Worm (Caenorhabditis elegans) whole organism, young adult: ENCODE data around the gene nstp-4.
"Not testable (repeated sequence)": the region's sequence is repeated elsewhere in the genome, so short reads cannot be mapped to it uniquely, and the experiment has no call there.

Experiments used
- C17E4.6 ChIP-seq: fragments of 200-800 bp; sonication (Bioruptor generic); IDR thresholded peaks from 2 replicates; pipeline ENCODE4 v1.3.6; 2022; ENCODE audit warnings: missing genetic modification reagents, missing genetic modification characterization, missing compliant biosample characterization
- F55B11.4 ChIP-seq: sonication (generic microtip); optimal IDR thresholded peaks from 2 replicates; lab custom pipeline; 2016; ENCODE audit warnings: missing compliant biosample characterization, missing genetic modification characterization, borderline replicate concordance; ENCODE audit not compliant: insufficient read depth
- K12H6.12 ChIP-seq: fragments of 200-800 bp; sonication (Bioruptor generic); optimal IDR thresholded peaks from 2 replicates; lab custom pipeline; 2018; ENCODE audit warnings: mild to moderate bottlenecking, missing genetic modification characterization, missing compliant biosample characterization
- T07F8.4 ChIP-seq: sonication (generic microtip); optimal IDR thresholded peaks from 2 replicates; lab custom pipeline; 2016; ENCODE audit warnings: mild to moderate bottlenecking, missing genetic modification characterization, moderate library complexity, missing compliant biosample characterization
- attf-5 ChIP-seq: fragments of 200-800 bp; sonication (Bioruptor generic); optimal IDR thresholded peaks from 2 replicates; lab custom pipeline; 2018; ENCODE audit warnings: mild to moderate bottlenecking, missing genetic modification characterization, missing compliant biosample characterization
- efl-1 ChIP-seq: fragments of 150-350 bp; optimal IDR thresholded peaks from 2 replicates; lab custom pipeline; 2014; ENCODE audit warnings: missing biosample characterization, missing genetic modification reagents, missing genetic modification characterization
- egl-44 ChIP-seq: fragments of 200-800 bp; sonication (Bioruptor generic); IDR thresholded peaks from 2 replicates; pipeline ENCODE4 v1.3.6; 2022; ENCODE audit warnings: missing genetic modification reagents, missing genetic modification characterization, missing compliant biosample characterization
- hlh-26 ChIP-seq: fragments of 200-800 bp; sonication (Bioruptor generic); conservative IDR thresholded peaks from 2 replicates; pipeline ENCODE4 v1.3.6; 2022; ENCODE audit warnings: missing genetic modification reagents, missing genetic modification characterization, missing compliant biosample characterization
- hsf-1 ChIP-seq: fragments of 200-800 bp; sonication (Bioruptor generic); IDR thresholded peaks from 2 replicates; pipeline ENCODE4 v1.3.6; 2022; ENCODE audit warnings: missing genetic modification reagents, missing genetic modification characterization, missing compliant biosample characterization
- lin-26 ChIP-seq: fragments of 200-800 bp; sonication (Bioruptor generic); IDR thresholded peaks from 2 replicates; pipeline ENCODE4 v1.3.6; 2022; ENCODE audit warnings: missing genetic modification reagents, missing genetic modification characterization, missing compliant biosample characterization
- madf-8 ChIP-seq: fragments of 200-800 bp; sonication (Bioruptor generic); conservative IDR thresholded peaks from 2 replicates; pipeline ENCODE4 v1.3.6; 2022; ENCODE audit warnings: missing genetic modification reagents, missing genetic modification characterization, missing compliant biosample characterization
- mxl-1 ChIP-seq: sonication (generic microtip); optimal IDR thresholded peaks from 2 replicates; lab custom pipeline; 2016; ENCODE audit warnings: missing genetic modification characterization, missing compliant biosample characterization
- rcor-1 ChIP-seq: fragments of 200-800 bp; sonication (Bioruptor generic); IDR thresholded peaks from 2 replicates; pipeline ENCODE4 v1.3.6; 2022; ENCODE audit warnings: missing genetic modification reagents, missing genetic modification characterization, missing compliant biosample characterization
- snpc-1.3 ChIP-seq: sonication (generic microtip); optimal IDR thresholded peaks from 2 replicates; lab custom pipeline; 2017; ENCODE audit warnings: missing genetic modification characterization, mild to moderate bottlenecking, missing compliant biosample characterization, antibody characterized with exemption, moderate library complexity, missing genotype, missing genetic modification reagents; ENCODE audit not compliant: insufficient read depth
- xnd-1 ChIP-seq: sonication (generic microtip); optimal IDR thresholded peaks from 2 replicates; lab custom pipeline; 2016; ENCODE audit warnings: missing genotype, missing genetic modification reagents, missing genetic modification characterization, missing compliant biosample characterization
- ztf-6 ChIP-seq: fragments of 200-800 bp; sonication (Bioruptor generic); IDR thresholded peaks from 2 replicates; pipeline ENCODE4 v1.3.6; 2022; ENCODE audit warnings: missing genetic modification reagents, missing genetic modification characterization, missing compliant biosample characterization

nstp-4 gene

DNA sequence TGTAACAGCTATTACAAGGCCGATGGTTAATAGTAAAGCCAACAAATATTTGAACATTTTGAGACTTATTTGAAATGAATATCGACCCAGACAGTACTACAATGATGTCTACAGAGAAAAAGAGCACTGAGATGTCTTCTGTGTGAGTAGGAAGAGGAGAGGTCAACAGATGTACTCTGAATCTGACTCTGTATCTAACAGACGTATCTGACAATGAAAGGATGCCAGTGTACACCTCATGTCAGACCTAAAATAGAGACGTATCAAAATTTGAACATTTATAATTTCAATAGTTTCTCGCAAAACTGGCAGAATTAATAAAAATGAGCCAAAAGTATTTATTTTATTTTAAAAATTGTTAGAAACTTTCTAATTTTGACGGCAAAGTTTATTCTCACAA is 34.5 kb downstream of the nstp-4 start, which contains the start of gene C24H12.8 (continued):
- TF ChIP-seq T07F8.4 (tag; lab: Kevin White, UChicago) (no peak), mxl-1 (tag; lab: Kevin White, UChicago) (no peak), lin-26 (GFP tag; lab: Robert Waterston, UW) (no peak), snpc-1.3 (tag; lab: Kevin White, UChicago) (no peak)

DNA sequence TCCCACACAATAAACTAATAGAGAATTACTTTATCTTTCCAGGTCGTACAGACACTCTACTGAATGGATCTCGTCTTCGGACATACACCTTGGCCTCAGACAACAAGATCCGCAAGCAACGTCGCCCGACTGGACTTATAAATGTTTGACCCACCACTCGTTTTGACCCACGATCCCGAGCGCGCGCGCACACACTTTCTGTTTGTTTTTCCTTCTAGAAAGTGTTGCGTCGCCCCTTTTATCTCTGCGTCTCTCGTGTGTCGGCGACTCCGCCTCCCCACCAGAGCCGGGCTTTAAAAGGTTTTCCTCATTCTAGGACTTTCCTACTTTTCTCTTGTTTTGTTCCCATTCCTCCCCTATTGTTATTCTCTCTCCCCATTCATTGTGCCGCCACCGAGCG is 48.6 kb downstream of the nstp-4 start:
- no peak for TF ChIP-seq egl-44 (GFP tag; lab: Robert Waterston, UW)
- TF ChIP-seq efl-1 (GFP tag; lab: Kevin White, UChicago) = peak; percentile 8
- TF ChIP-seq madf-8 (GFP tag; lab: Robert Waterston, UW) = peak; percentile 57; the same call in 1 of the 2 replicates
- TF ChIP-seq ztf-6 (GFP tag; lab: Robert Waterston, UW) = no peak
- no peak for TF ChIP-seq rcor-1 (GFP tag; lab: Robert Waterston, UW)
- peak; percentile 87 for TF ChIP-seq hsf-1 (GFP tag; lab: Robert Waterston, UW)
- TF ChIP-seq attf-5 (GFP tag; lab: Kevin White, UChicago) = no peak
- no peak for TF ChIP-seq C17E4.6 (GFP tag; lab: Robert Waterston, UW)
- TF ChIP-seq xnd-1 (tag; lab: Kevin White, UChicago) = peak; percentile 58

DNA sequence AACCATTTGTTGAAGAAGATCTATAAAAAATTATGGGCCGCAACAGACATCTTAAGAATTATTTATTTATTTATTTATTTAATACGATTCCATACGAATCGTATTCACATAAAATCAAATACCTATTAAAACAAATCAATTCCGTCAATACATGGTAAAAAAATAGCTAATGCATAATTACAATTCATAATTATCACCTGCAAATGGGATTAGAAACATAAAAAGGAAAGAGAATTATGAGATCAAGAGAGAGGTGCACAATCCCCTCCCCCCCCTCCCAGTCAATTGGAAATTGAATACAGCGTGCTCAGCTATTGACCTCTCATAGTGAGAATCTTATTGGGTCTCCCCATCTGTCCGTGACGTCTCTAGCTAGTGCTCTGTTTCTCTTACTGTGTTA is 52.5 kb downstream of the nstp-4 start, which contains the start of gene C24H12.1:
TSS of gene C24H12.1 (plus strand) at position 301 of the 400 bp plus-strand sequence.
- not testable (repeated sequence) for TF ChIP-seq F55B11.4; hlh-26 (GFP tag; lab: Robert Waterston, UW); K12H6.12
